Worm (Caenorhabditis elegans) whole organism, young adult: ENCODE measurements around the gene swp-1.
A peak's percentile ranks its signal among the peaks of the same experiment; 100 is the strongest.

Source experiments
- B0019.2 ChIP-seq: fragments of 200-800 bp; sonication (Bioruptor generic); conservative IDR thresholded peaks from 2 replicates; pipeline ENCODE4 v1.3.6; 2022; ENCODE audit warnings: missing genetic modification reagents, missing genetic modification characterization, missing compliant biosample characterization
- C06A6.2 ChIP-seq: fragments of 200-800 bp; sonication (Bioruptor generic); conservative IDR thresholded peaks from 2 replicates; pipeline ENCODE4 v1.3.6; 2022; ENCODE audit warnings: missing genetic modification characterization, missing compliant biosample characterization
- D2030.7 ChIP-seq: fragments of 200-800 bp; sonication (Bioruptor generic); IDR thresholded peaks from 2 replicates; pipeline ENCODE4 v1.3.6; 2022; ENCODE audit warnings: missing genetic modification reagents, missing genetic modification characterization, missing compliant biosample characterization
- F10E7.11 ChIP-seq: sonication (generic microtip); optimal IDR thresholded peaks from 2 replicates; lab custom pipeline; 2017; ENCODE audit warnings: mild to moderate bottlenecking, missing genetic modification characterization, moderate library complexity, missing compliant biosample characterization
- F23B12.7 ChIP-seq: sonication (generic microtip); optimal IDR thresholded peaks from 2 replicates; lab custom pipeline; 2017; ENCODE audit warnings: missing genetic modification characterization, mild to moderate bottlenecking, missing compliant biosample characterization, antibody characterized with exemption, moderate library complexity; ENCODE audit not compliant: insufficient read depth
- F33H1.4 ChIP-seq: fragments of 200-800 bp; sonication (Bioruptor generic); IDR thresholded peaks from 2 replicates; pipeline ENCODE4 v1.3.6; 2022; ENCODE audit warnings: missing genetic modification reagents, missing genetic modification characterization, missing compliant biosample characterization
- F55B11.4 ChIP-seq: sonication (generic microtip); optimal IDR thresholded peaks from 2 replicates; lab custom pipeline; 2016; ENCODE audit warnings: missing compliant biosample characterization, missing genetic modification characterization, borderline replicate concordance; ENCODE audit not compliant: insufficient read depth
- akir-1 ChIP-seq: fragments of 200-800 bp; sonication (Bioruptor generic); optimal IDR thresholded peaks from 2 replicates; lab custom pipeline; 2018; ENCODE audit warnings: mild to moderate bottlenecking, missing genetic modification characterization, moderate library complexity, missing compliant biosample characterization
- aptf-2 ChIP-seq: fragments of 200-800 bp; sonication (Bioruptor generic); conservative IDR thresholded peaks from 2 replicates; pipeline ENCODE4 v1.3.6; 2022; ENCODE audit warnings: missing genetic modification reagents, missing genetic modification characterization, missing compliant biosample characterization
- ccch-3 ChIP-seq: fragments of 200-800 bp; sonication (Bioruptor generic); optimal IDR thresholded peaks from 2 replicates; lab custom pipeline; 2018; ENCODE audit warnings: mild to moderate bottlenecking, missing genetic modification characterization, missing compliant biosample characterization
- cebp-2 ChIP-seq: fragments of 200-800 bp; sonication (Bioruptor generic); IDR thresholded peaks from 2 replicates; pipeline ENCODE4 v1.3.6; 2022; ENCODE audit warnings: missing genetic modification characterization, missing compliant biosample characterization
- ceh-100 ChIP-seq: fragments of 200-800 bp; sonication (Bioruptor generic); IDR thresholded peaks from 2 replicates; pipeline ENCODE4 v1.3.6; 2022; ENCODE audit warnings: missing genetic modification reagents, missing genetic modification characterization, missing compliant biosample characterization
- ceh-91 ChIP-seq: fragments of 200-800 bp; sonication (Bioruptor generic); IDR thresholded peaks from 2 replicates; pipeline ENCODE4 v1.3.6; 2022; ENCODE audit warnings: missing genetic modification reagents, missing genetic modification characterization, missing compliant biosample characterization
- chd-7 ChIP-seq: sonication (generic microtip); optimal IDR thresholded peaks from 2 replicates; lab custom pipeline; 2016; ENCODE audit warnings: mild to moderate bottlenecking, missing genetic modification characterization, moderate library complexity, missing compliant biosample characterization
- efl-1 ChIP-seq: fragments of 150-350 bp; optimal IDR thresholded peaks from 2 replicates; lab custom pipeline; 2014; ENCODE audit warnings: missing biosample characterization, missing genetic modification reagents, missing genetic modification characterization
- egrh-3 ChIP-seq: fragments of 200-800 bp; sonication (Bioruptor generic); IDR thresholded peaks from 2 replicates; pipeline ENCODE4 v1.3.6; 2022; ENCODE audit warnings: missing genetic modification reagents, missing genetic modification characterization, missing compliant biosample characterization
- ekl-4 ChIP-seq: fragments of 200-800 bp; sonication (Bioruptor generic); IDR thresholded peaks from 2 replicates; pipeline ENCODE4 v1.3.6; 2022; ENCODE audit warnings: missing genetic modification reagents, missing genetic modification characterization, missing compliant biosample characterization
- fkh-3 ChIP-seq: sonication (generic microtip); optimal IDR thresholded peaks from 2 replicates; lab custom pipeline; 2016; ENCODE audit warnings: mild to moderate bottlenecking, missing genetic modification characterization, missing compliant biosample characterization
- hmg-1.2 ChIP-seq: fragments of 200-800 bp; sonication (Bioruptor generic); IDR thresholded peaks from 2 replicates; pipeline ENCODE4 v1.3.6; 2022; ENCODE audit warnings: missing genetic modification reagents, missing genetic modification characterization, missing compliant biosample characterization
- lag-1 ChIP-seq: fragments of 200-800 bp; sonication (Bioruptor generic); IDR thresholded peaks from 2 replicates; pipeline ENCODE4 v1.3.6; 2022; ENCODE audit warnings: missing genetic modification reagents, missing genetic modification characterization, missing compliant biosample characterization
- let-526 ChIP-seq: fragments of 200-800 bp; sonication (Bioruptor generic); IDR thresholded peaks from 2 replicates; pipeline ENCODE4 v1.3.6; 2022; ENCODE audit warnings: missing genetic modification reagents, missing genetic modification characterization, missing compliant biosample characterization
- lin-26 ChIP-seq: fragments of 200-800 bp; sonication (Bioruptor generic); IDR thresholded peaks from 2 replicates; pipeline ENCODE4 v1.3.6; 2022; ENCODE audit warnings: missing genetic modification reagents, missing genetic modification characterization, missing compliant biosample characterization
- lin-40 ChIP-seq: sonication (generic microtip); optimal IDR thresholded peaks from 2 replicates; lab custom pipeline; 2016; ENCODE audit warnings: missing genetic modification characterization, mild to moderate bottlenecking, missing compliant biosample characterization, missing genotype, missing genetic modification reagents
- lsy-27 ChIP-seq: sonication (generic microtip); optimal IDR thresholded peaks from 2 replicates; lab custom pipeline; 2017; ENCODE audit warnings: missing genetic modification characterization, mild to moderate bottlenecking, missing compliant biosample characterization, antibody characterized with exemption, missing genotype, borderline replicate concordance; ENCODE audit not compliant: insufficient read depth
- madf-10 ChIP-seq: sonication (generic microtip); optimal IDR thresholded peaks from 2 replicates; lab custom pipeline; 2016; ENCODE audit warnings: mild to moderate bottlenecking, missing genetic modification characterization, missing compliant biosample characterization
- madf-3 ChIP-seq: fragments of 200-800 bp; sonication (Bioruptor generic); IDR thresholded peaks from 2 replicates; pipeline ENCODE4 v1.3.6; 2022; ENCODE audit warnings: missing genetic modification reagents, missing genetic modification characterization, missing compliant biosample characterization
- mel-28 ChIP-seq: sonication (generic microtip); optimal IDR thresholded peaks from 2 replicates; lab custom pipeline; 2016; ENCODE audit warnings: borderline replicate concordance, mild to moderate bottlenecking, missing genetic modification characterization, missing compliant biosample characterization
- mxl-1 ChIP-seq: sonication (generic microtip); optimal IDR thresholded peaks from 2 replicates; lab custom pipeline; 2016; ENCODE audit warnings: missing genetic modification characterization, missing compliant biosample characterization
- nfya-1 ChIP-seq: sonication (generic microtip); optimal IDR thresholded peaks from 2 replicates; lab custom pipeline; 2017; ENCODE audit warnings: antibody characterized with exemption, missing compliant biosample characterization, missing genetic modification characterization, borderline replicate concordance; ENCODE audit not compliant: insufficient read depth
- pha-4 ChIP-seq: fragments of 150-350 bp; sonication (generic microtip); optimal IDR thresholded peaks from 2 replicates; lab custom pipeline; 2014; ENCODE audit warnings: missing biosample characterization, missing genetic modification reagents, missing genetic modification characterization
- rpc-1 ChIP-seq, 2 experiments: fragments of 150-350 bp in 1 of 2; sonication (generic microtip) in 1 of 2; optimal IDR thresholded peaks; 2 replicates each; lab custom pipeline; 2014 to 2018; ENCODE audit warnings: missing biosample characterization in 1 of 2, missing genetic modification characterization in 1 of 2, missing genetic modification reagents in 1 of 2, missing genotype in 1 of 2
- sdz-38 ChIP-seq: sonication (generic microtip); optimal IDR thresholded peaks from 2 replicates; lab custom pipeline; 2016; ENCODE audit warnings: missing genotype, missing genetic modification characterization, missing compliant biosample characterization
- sea-2 ChIP-seq: fragments of 200-800 bp; sonication (Bioruptor generic); IDR thresholded peaks from 2 replicates; pipeline ENCODE4 v1.3.6; 2022; ENCODE audit warnings: missing genetic modification characterization, missing compliant biosample characterization
- snpc-4 ChIP-seq, 5 experiments: fragments of 150-350 bp in 1 of 5; sonication (generic microtip) in 4 of 5; optimal IDR thresholded peaks; 2 replicates each; lab custom pipeline; 2014 to 2018; ENCODE audit warnings: missing genetic modification characterization in 5 of 5, missing biosample characterization in 3 of 5, antibody characterized with exemption in 2 of 5, mild to moderate bottlenecking in 2 of 5, missing compliant biosample characterization in 2 of 5, missing genotype in 2 of 5, moderate library complexity in 2 of 5, missing genetic modification reagents in 1 of 5
- unc-62 ChIP-seq: fragments of 150-350 bp; optimal IDR thresholded peaks from 2 replicates; lab custom pipeline; 2014; ENCODE audit warnings: missing biosample characterization, missing genetic modification reagents, missing genetic modification characterization
- xnd-1 ChIP-seq: sonication (generic microtip); optimal IDR thresholded peaks from 2 replicates; lab custom pipeline; 2016; ENCODE audit warnings: missing genotype, missing genetic modification reagents, missing genetic modification characterization, missing compliant biosample characterization
- zfh-2 ChIP-seq: fragments of 200-800 bp; sonication (Bioruptor generic); conservative IDR thresholded peaks from 2 replicates; pipeline ENCODE4 v1.3.6; 2022; ENCODE audit warnings: missing genetic modification reagents, missing genetic modification characterization, missing compliant biosample characterization
- zim-3 ChIP-seq: sonication (generic microtip); optimal IDR thresholded peaks from 2 replicates; lab custom pipeline; 2017; ENCODE audit warnings: mild to moderate bottlenecking, missing genetic modification characterization, moderate library complexity, missing compliant biosample characterization
- ztf-18 ChIP-seq: sonication (generic microtip); optimal IDR thresholded peaks from 2 replicates; lab custom pipeline; 2016; ENCODE audit warnings: missing genotype, mild to moderate bottlenecking, missing genetic modification characterization, missing compliant biosample characterization
- ztf-25 ChIP-seq: fragments of 200-800 bp; sonication (Bioruptor generic); IDR thresholded peaks from 2 replicates; pipeline ENCODE4 v1.3.6; 2022; ENCODE audit warnings: missing genetic modification reagents, missing genetic modification characterization, missing compliant biosample characterization
- ztf-6 ChIP-seq: fragments of 200-800 bp; sonication (Bioruptor generic); IDR thresholded peaks from 2 replicates; pipeline ENCODE4 v1.3.6; 2022; ENCODE audit warnings: missing genetic modification reagents, missing genetic modification characterization, missing compliant biosample characterization

The swp-1 gene

ce11 chrIII:5678935-5679334, 26.4 kb downstream of the swp-1 start, which contains the start of the genes ska-3 and rps-12 (continued):
- TF ChIP-seq snpc-4 (GFP tag; optimal IDR thresholded peaks at IDR 0.05; lab: Kevin White, UChicago), result peak; percentile 78
- peak; percentile 77 to 88 (median 86) for TF ChIP-seq snpc-4 (tag; optimal IDR thresholded peaks at IDR 0.05; lab: Kevin White, UChicago)
- peak; percentile 96 for TF ChIP-seq ekl-4 (GFP tag; lab: Robert Waterston, UW)
- TF ChIP-seq mxl-1 (tag; lab: Kevin White, UChicago), result no peak
- peak; percentile 17 for TF ChIP-seq rpc-1 (optimal IDR thresholded peaks at IDR 0.05; lab: Kevin White, UChicago)
- peak; percentile 0 for TF ChIP-seq rpc-1 (tag; optimal IDR thresholded peaks at IDR 0.05; lab: Kevin White, UChicago)
- no peak for TF ChIP-seq nfya-1 (tag; lab: Kevin White, UChicago)
- TF ChIP-seq lsy-27, result peak; percentile 19
- TF ChIP-seq lin-26 (GFP tag; lab: Robert Waterston, UW), result no peak; the same call in 1 of the 2 replicates
- TF ChIP-seq chd-7 (tag; lab: Kevin White, UChicago), result peak; percentile 82
- TF ChIP-seq madf-3 (GFP tag; lab: Robert Waterston, UW), result peak; percentile 96
- peak; percentile 83 for TF ChIP-seq ceh-100 (GFP tag; lab: Robert Waterston, UW)
- peak; percentile 87 for TF ChIP-seq ceh-91 (GFP tag; lab: Robert Waterston, UW)
- peak; percentile 95 for TF ChIP-seq hmg-1.2 (GFP tag; lab: Robert Waterston, UW)
- peak; percentile 96 for TF ChIP-seq let-526 (GFP tag; lab: Robert Waterston, UW)
- peak; percentile 93 for TF ChIP-seq F33H1.4 (GFP tag; lab: Robert Waterston, UW)
- TF ChIP-seq pha-4 (tag; lab: Kevin White, UChicago), result peak; percentile 99
- no peak for TF ChIP-seq fkh-3 (tag; lab: Kevin White, UChicago)
- TF ChIP-seq zfh-2 (GFP tag; lab: Robert Waterston, UW), result no peak
- peak; percentile 73 for TF ChIP-seq xnd-1
- TF ChIP-seq sdz-38 (tag; lab: Kevin White, UChicago), result no peak
- peak; percentile 79 for TF ChIP-seq ztf-18
- peak; percentile 36 for TF ChIP-seq zim-3
- peak; percentile 86 for TF ChIP-seq ztf-6 (GFP tag; lab: Robert Waterston, UW)
- TF ChIP-seq B0019.2 (GFP tag; lab: Robert Waterston, UW), result peak; percentile 81
- peak; percentile 4 for TF ChIP-seq unc-62 (GFP tag; lab: Kevin White, UChicago)
- no peak for TF ChIP-seq F55B11.4 (tag; lab: Kevin White, UChicago)
- TF ChIP-seq ztf-25 (GFP tag; lab: Robert Waterston, UW), result no peak
- peak; percentile 88 for TF ChIP-seq madf-10 (tag; lab: Kevin White, UChicago)
- TF ChIP-seq ccch-3 (GFP tag; lab: Kevin White, UChicago), result no peak
- TF ChIP-seq sea-2 (GFP tag; lab: Robert Waterston, UW), result no peak
- TF ChIP-seq C06A6.2 (GFP tag; lab: Robert Waterston, UW), result peak; percentile 92
- peak; percentile 92 for TF ChIP-seq D2030.7
- no peak for TF ChIP-seq lag-1 (GFP tag; lab: Robert Waterston, UW)
- no peak for TF ChIP-seq F10E7.11 (tag; lab: Kevin White, UChicago)
- TF ChIP-seq F23B12.7, result peak; percentile 98

ce11 chrIII:5677790-5678189, 27.5 kb downstream of the swp-1 start, which contains the start of gene F54E7.9:
F54E7.9 (minus strand) TSS chrIII:5677890.
- no peak for TF ChIP-seq lin-40
- no peak for TF ChIP-seq mel-28 (tag; lab: Kevin White, UChicago)
- no peak for TF ChIP-seq cebp-2 (GFP tag; lab: Robert Waterston, UW)
- TF ChIP-seq egrh-3 (GFP tag; lab: Robert Waterston, UW), result no peak
- no peak for TF ChIP-seq efl-1 (GFP tag; lab: Kevin White, UChicago)
- no peak for TF ChIP-seq aptf-2 (GFP tag; lab: Robert Waterston, UW)
- no peak for TF ChIP-seq akir-1
